Worm (Caenorhabditis elegans) whole organism, early embryonic: Measurements from ENCODE around the gene srbc-37.

Source experiments
- B0310.2 ChIP-seq: sonication (generic microtip); optimal IDR thresholded peaks from 2 replicates; lab custom pipeline; 2016; ENCODE audit warnings: mild to moderate bottlenecking, missing genetic modification characterization, missing compliant biosample characterization
- F13C5.2 ChIP-seq: sonication (generic microtip); optimal IDR thresholded peaks from 2 replicates; lab custom pipeline; 2017; ENCODE audit warnings: mild to moderate bottlenecking, missing genetic modification characterization, inconsistent platforms, missing compliant biosample characterization
- aly-1 ChIP-seq: sonication (generic microtip); optimal IDR thresholded peaks from 2 replicates; lab custom pipeline; 2016; ENCODE audit warnings: missing genetic modification characterization, missing compliant biosample characterization
- ama-1 ChIP-seq: fragments of 150-350 bp; optimal IDR thresholded peaks from 2 replicates; lab custom pipeline; 2014
- ceh-13 ChIP-seq: fragments of 200-800 bp; sonication (Bioruptor generic); optimal IDR thresholded peaks from 2 replicates; lab custom pipeline; 2018; ENCODE audit warnings: mild to moderate bottlenecking, missing genetic modification characterization, missing compliant biosample characterization
- ceh-36 ChIP-seq: sonication (generic microtip); optimal IDR thresholded peaks from 2 replicates; lab custom pipeline; 2016; ENCODE audit warnings: missing genetic modification characterization, inconsistent platforms, missing compliant biosample characterization
- ets-7 ChIP-seq: sonication (generic microtip); optimal IDR thresholded peaks from 2 replicates; lab custom pipeline; 2016; ENCODE audit warnings: missing genotype, missing genetic modification characterization, missing compliant biosample characterization
- flt-1 ChIP-seq: fragments of 200-800 bp; sonication (Bioruptor generic); IDR thresholded peaks from 2 replicates; pipeline ENCODE4 v1.3.6; 2022; ENCODE audit warnings: missing genetic modification characterization, missing compliant biosample characterization
- hmbx-1 ChIP-seq: sonication (generic microtip); optimal IDR thresholded peaks from 2 replicates; lab custom pipeline; 2016; ENCODE audit warnings: mild to moderate bottlenecking, missing genetic modification characterization, missing compliant biosample characterization
- hmg-4 ChIP-seq: fragments of 200-800 bp; sonication (Bioruptor generic); optimal IDR thresholded peaks from 2 replicates; lab custom pipeline; 2018; ENCODE audit warnings: mild to moderate bottlenecking, missing genetic modification characterization, missing compliant biosample characterization
- hnd-1 ChIP-seq: sonication (generic microtip); optimal IDR thresholded peaks from 2 replicates; lab custom pipeline; 2016; ENCODE audit warnings: missing genetic modification characterization, missing compliant biosample characterization
- pes-1 ChIP-seq: fragments of 200-800 bp; sonication (Bioruptor generic); IDR thresholded peaks from 2 replicates; pipeline ENCODE4 v1.3.6; 2022; ENCODE audit warnings: missing genetic modification reagents, missing genetic modification characterization, missing compliant biosample characterization
- scrt-1 ChIP-seq: fragments of 200-800 bp; sonication (Bioruptor generic); IDR thresholded peaks from 2 replicates; pipeline ENCODE4 v1.3.6; 2022; ENCODE audit warnings: missing genetic modification characterization, missing compliant biosample characterization
- sea-1 ChIP-seq: fragments of 200-800 bp; sonication (Bioruptor generic); conservative IDR thresholded peaks from 2 replicates; pipeline ENCODE4 v1.3.6; 2022; ENCODE audit warnings: missing genetic modification characterization, missing compliant biosample characterization
- tbx-11 ChIP-seq: fragments of 200-800 bp; sonication (Bioruptor generic); IDR thresholded peaks from 2 replicates; pipeline ENCODE4 v1.3.6; 2022; ENCODE audit warnings: missing genetic modification characterization, missing compliant biosample characterization
- tbx-37 ChIP-seq: fragments of 200-800 bp; sonication (Bioruptor generic); conservative IDR thresholded peaks from 2 replicates; pipeline ENCODE4 v1.3.6; 2022; ENCODE audit warnings: missing genetic modification reagents, missing genetic modification characterization, missing compliant biosample characterization
- tra-4 ChIP-seq: sonication (generic microtip); optimal IDR thresholded peaks from 2 replicates; lab custom pipeline; 2017; ENCODE audit warnings: missing genetic modification characterization, missing compliant biosample characterization

The srbc-37 gene

DNA sequence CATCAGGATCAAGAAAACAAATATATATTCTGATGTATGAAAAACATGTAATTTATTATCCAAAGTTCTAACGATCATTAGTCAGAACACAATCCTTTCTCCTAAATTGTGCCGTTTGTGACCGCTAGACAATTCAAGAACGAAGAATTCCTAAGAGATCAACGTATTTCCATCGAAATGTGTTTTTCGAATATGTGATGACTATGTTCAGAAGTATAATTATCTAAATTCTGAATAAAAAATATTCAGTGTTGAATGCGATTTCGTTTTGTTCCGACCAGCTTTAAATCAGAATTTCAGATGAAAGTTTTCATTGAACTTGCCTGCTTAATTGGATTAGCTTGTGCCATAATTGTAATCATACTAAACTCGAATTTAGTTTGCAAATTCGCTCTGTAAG is at the start of gene srbc-37:
Gene srbc-37, plus strand, starts transcription at position 301 of the 400 bp plus-strand sequence.
- TF ChIP-seq hmg-4 (GFP tag; lab: Kevin White, UChicago), result no peak

DNA sequence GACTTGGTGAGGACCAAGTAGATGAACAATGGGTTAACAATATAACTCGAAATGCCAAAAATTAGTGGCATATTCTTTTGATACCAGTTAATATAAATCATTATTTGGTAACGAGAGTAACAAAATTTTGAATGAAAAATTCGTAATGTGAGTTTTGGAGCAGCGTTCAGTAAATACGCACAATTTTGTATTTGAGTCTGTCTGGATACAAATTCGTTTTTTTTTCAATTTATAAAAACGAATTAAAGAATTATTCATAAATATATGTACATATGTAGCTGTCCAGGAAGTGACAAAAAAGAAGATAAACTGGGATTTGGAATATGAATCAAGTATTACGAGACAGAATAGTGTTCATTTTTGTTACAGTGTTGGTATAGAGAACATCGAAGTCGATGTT is 49.4 kb upstream of the srbc-37 start, which contains the start of gene srj-5:
Gene srj-5, minus strand, starts transcription at position 101 of the 400 bp plus-strand sequence.
- no peak for TF ChIP-seq tbx-37 (GFP tag; lab: Robert Waterston, UW)
- no peak for TF ChIP-seq sea-1
- no peak for TF ChIP-seq ets-7 (tag; lab: Kevin White, UChicago)
- no peak for TF ChIP-seq hmbx-1 (tag; lab: Kevin White, UChicago)
- no peak for TF ChIP-seq B0310.2 (tag; lab: Kevin White, UChicago)
- TF ChIP-seq F13C5.2, result no peak
- TF ChIP-seq ceh-36 (tag; lab: Kevin White, UChicago), result no peak
- no peak for TF ChIP-seq ceh-13 (GFP tag; lab: Kevin White, UChicago)
- TF ChIP-seq tbx-11 (GFP tag; lab: Robert Waterston, UW), result no peak
- no peak for TF ChIP-seq aly-1 (tag; lab: Kevin White, UChicago)
- TF ChIP-seq tra-4 (tag; lab: Kevin White, UChicago), result no peak
- TF ChIP-seq hmg-4 (GFP tag; lab: Kevin White, UChicago), result no peak
- no peak for TF ChIP-seq scrt-1 (GFP tag; lab: Robert Waterston, UW)
- no peak for TF ChIP-seq flt-1 (GFP tag; lab: Robert Waterston, UW)
- no peak for TF ChIP-seq hnd-1
- TF ChIP-seq pes-1 (GFP tag; lab: Robert Waterston, UW), result no peak

DNA sequence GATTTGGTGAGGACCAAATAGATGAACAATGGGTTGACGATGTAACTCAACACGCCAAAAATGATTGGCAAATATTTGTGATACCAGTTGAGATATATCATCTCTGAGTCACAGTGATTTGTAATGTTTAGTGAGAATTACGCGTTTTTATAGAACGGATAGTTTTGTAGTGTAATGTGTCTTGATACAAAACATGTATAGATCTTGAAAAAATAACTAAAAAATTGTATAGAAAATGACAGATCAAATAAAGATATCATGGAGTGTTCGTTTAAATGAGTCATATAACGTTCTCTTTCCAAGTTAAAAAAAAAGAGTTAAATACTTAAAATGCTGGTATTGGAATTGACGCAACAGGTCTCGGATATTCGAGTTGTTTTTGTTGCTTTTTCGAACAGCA is 48.0 kb upstream of the srbc-37 start, which contains the start of gene srj-6:
Gene srj-6, minus strand, starts transcription at position 101 of the 400 bp plus-strand sequence.
- TF ChIP-seq tbx-37 (GFP tag; lab: Robert Waterston, UW) (no peak), ets-7 (tag; lab: Kevin White, UChicago) (no peak), aly-1 (tag; lab: Kevin White, UChicago) (no peak), hnd-1 (no peak), scrt-1 (GFP tag; lab: Robert Waterston, UW) (no peak), B0310.2 (tag; lab: Kevin White, UChicago) (no peak), ceh-36 (tag; lab: Kevin White, UChicago) (no peak), ama-1 (no peak), ceh-13 (GFP tag; lab: Kevin White, UChicago) (no peak), F13C5.2 (no peak)

DNA sequence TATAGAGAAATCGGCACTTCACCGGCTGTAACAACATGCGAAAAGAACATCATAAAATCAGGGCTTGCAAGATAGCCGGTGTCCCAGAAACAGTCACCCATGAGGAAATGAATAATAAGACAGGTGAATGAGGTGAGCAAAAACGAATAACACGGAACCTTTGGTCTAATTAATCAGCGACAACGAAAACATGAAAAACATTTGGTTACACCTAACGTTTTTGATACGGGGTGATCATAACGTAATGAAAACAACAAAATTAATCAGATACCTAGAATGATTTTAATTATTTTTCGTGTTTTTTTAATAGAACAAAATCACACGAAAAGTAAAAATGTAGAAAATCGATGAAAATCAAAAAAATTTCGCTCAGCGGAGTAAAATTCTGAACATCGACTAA is 46.5 kb upstream of the srbc-37 start, which contains the start of gene srh-245:
Gene srh-245, minus strand, starts transcription at position 101 of the 400 bp plus-strand sequence.
- no peak for TF ChIP-seq hnd-1
- TF ChIP-seq tbx-37 (GFP tag; lab: Robert Waterston, UW), result no peak
- no peak for TF ChIP-seq B0310.2 (tag; lab: Kevin White, UChicago)
- TF ChIP-seq ceh-36 (tag; lab: Kevin White, UChicago), result no peak
- TF ChIP-seq tbx-11 (GFP tag; lab: Robert Waterston, UW), result no peak
- no peak for TF ChIP-seq aly-1 (tag; lab: Kevin White, UChicago)
- TF ChIP-seq tra-4 (tag; lab: Kevin White, UChicago), result no peak
- no peak for TF ChIP-seq ets-7 (tag; lab: Kevin White, UChicago)
- no peak for TF ChIP-seq ceh-13 (GFP tag; lab: Kevin White, UChicago)
- TF ChIP-seq hmbx-1 (tag; lab: Kevin White, UChicago), result no peak
- TF ChIP-seq flt-1 (GFP tag; lab: Robert Waterston, UW), result no peak
- no peak for TF ChIP-seq ama-1
- TF ChIP-seq hmg-4 (GFP tag; lab: Kevin White, UChicago), result no peak
- no peak for TF ChIP-seq F13C5.2
- TF ChIP-seq pes-1 (GFP tag; lab: Robert Waterston, UW), result no peak
- TF ChIP-seq scrt-1 (GFP tag; lab: Robert Waterston, UW), result no peak
- TF ChIP-seq sea-1, result no peak

DNA sequence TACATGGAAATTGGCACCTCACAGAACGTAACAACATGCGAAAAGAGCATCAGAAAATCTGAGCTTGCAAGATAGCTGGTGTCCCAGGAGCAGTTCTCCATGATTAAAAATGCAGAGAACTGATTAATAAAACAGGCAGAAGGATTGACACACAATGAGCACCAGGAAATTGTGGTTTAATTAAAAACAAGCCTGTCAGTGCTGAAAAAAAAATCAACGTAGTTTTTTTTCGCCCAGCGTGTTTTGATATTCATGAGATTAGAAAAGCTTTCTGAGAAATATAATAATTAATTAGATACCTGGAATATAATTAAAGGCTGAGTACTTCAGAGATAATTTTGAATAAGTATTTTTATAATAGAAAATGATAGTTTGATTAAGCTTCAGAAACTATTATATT is 44.7 kb upstream of the srbc-37 start, which contains the start of gene srh-246:
Gene srh-246, minus strand, starts transcription at position 101 of the 400 bp plus-strand sequence.
- no peak for TF ChIP-seq tra-4 (tag; lab: Kevin White, UChicago)
- no peak for TF ChIP-seq ama-1
- no peak for TF ChIP-seq tbx-37 (GFP tag; lab: Robert Waterston, UW)
- no peak for TF ChIP-seq hmbx-1 (tag; lab: Kevin White, UChicago)
- no peak for TF ChIP-seq pes-1 (GFP tag; lab: Robert Waterston, UW)
- TF ChIP-seq ets-7 (tag; lab: Kevin White, UChicago), result no peak
- TF ChIP-seq ceh-13 (GFP tag; lab: Kevin White, UChicago), result no peak
- TF ChIP-seq aly-1 (tag; lab: Kevin White, UChicago), result no peak
- TF ChIP-seq B0310.2 (tag; lab: Kevin White, UChicago), result no peak
- TF ChIP-seq hmg-4 (GFP tag; lab: Kevin White, UChicago), result no peak
- TF ChIP-seq ceh-36 (tag; lab: Kevin White, UChicago), result no peak
- TF ChIP-seq sea-1, result no peak
- no peak for TF ChIP-seq tbx-11 (GFP tag; lab: Robert Waterston, UW)
- TF ChIP-seq scrt-1 (GFP tag; lab: Robert Waterston, UW), result no peak
- no peak for TF ChIP-seq F13C5.2
- TF ChIP-seq hnd-1, result no peak
- TF ChIP-seq flt-1 (GFP tag; lab: Robert Waterston, UW), result no peak

DNA sequence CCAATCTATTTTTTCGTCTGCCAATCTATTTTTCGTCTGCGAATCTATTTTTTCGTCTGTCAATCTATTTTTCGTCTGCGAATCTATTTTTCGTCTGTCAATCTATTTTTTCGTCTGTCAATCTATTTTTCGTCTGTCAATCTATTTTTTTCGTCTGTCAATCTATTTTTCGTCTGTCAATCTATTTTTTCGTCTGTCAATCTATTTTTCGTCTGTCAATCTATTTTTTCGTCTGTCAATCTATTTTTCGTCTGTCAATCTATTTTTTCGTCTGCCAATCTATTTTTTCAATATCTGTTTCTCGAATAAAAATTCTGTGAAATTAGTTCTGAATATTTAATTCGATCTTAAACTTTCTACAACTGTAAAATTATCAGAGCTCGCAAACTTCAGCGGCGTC is 44.2 kb upstream of the srbc-37 start:
- peak; percentile 45; the same call in 1 of the 2 replicates for TF ChIP-seq tbx-11 (GFP tag; lab: Robert Waterston, UW)
- TF ChIP-seq tbx-37 (GFP tag; lab: Robert Waterston, UW), result peak; percentile 75

DNA sequence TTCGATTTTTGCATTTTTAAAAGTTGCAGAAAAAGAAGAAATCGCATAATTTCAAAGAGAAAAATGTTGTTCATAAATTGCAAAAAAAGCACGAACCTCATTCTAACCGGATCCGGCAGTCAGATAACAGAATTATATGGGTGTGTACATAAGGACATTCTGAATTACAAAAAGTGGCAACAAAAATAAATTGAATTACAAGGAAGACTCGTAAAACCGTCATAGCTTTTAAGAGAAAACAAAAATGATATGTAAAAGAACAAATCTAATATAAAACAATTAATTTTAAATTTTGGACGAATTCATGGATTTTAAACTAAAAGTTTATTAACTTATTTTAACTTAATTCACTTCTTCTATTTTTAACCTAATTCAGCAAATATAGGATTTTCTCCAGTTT is 42.1 kb upstream of the srbc-37 start, which contains the start of gene F31F4.17:
Gene F31F4.17, minus strand, starts transcription at position 101 of the 400 bp plus-strand sequence.
- no peak for TF ChIP-seq B0310.2 (tag; lab: Kevin White, UChicago)
